Worm (Caenorhabditis elegans) whole organism, L4/young adult: ENCODE results near the gene scl-1.

ENCODE experiments used
- W03F9.2 ChIP-seq: fragments of 150-350 bp; optimal IDR thresholded peaks from 2 replicates; lab custom pipeline; 2014; ENCODE audit warnings: missing biosample characterization, missing genetic modification characterization
- dao-5 ChIP-seq: sonication (generic microtip); optimal IDR thresholded peaks from 2 replicates; lab custom pipeline; 2016; ENCODE audit warnings: missing genotype, missing genetic modification characterization, moderate library complexity, missing compliant biosample characterization
- him-1 ChIP-seq: sonication (generic microtip); optimal IDR thresholded peaks from 2 replicates; lab custom pipeline; 2016; ENCODE audit warnings: missing genotype, missing genetic modification reagents, missing genetic modification characterization, missing compliant biosample characterization

DNA sequence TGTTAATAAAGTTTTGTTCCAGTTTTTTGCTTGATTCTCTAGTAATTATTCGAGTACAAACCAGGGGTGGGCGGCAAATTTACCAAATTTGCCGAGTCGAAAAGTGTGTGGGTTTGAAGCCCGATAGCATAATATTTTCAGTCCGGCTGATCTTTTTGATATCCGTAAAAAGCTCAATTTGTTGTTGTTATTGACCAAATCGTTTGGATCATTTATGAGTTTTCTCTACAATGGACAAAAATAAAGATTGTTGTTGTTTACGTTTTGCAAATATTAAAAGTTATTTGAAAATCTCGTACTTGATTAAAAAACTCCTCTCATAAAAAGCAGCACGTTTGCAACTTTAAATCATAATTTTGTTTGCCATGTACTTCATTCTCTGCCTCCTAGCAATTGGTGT lies at the start of gene scl-1:
- TF ChIP-seq him-1 (tag; lab: Kevin White, UChicago) (no peak), W03F9.2 (tag; lab: Kevin White, UChicago) (no peak), dao-5 (tag; lab: Kevin White, UChicago) (no peak)
